Fruit fly (Drosophila melanogaster) whole organism, embryonic: Measurements from ENCODE around the gene Paf-AHalpha.

Source experiments
- Adf1 ChIP-seq: fragments of 200-800 bp; sonication (Bioruptor generic); IDR thresholded peaks from 2 replicates; pipeline ENCODE4 v1.3.6; 2022; ENCODE audit warnings: missing biosample characterization, missing genetic modification characterization
- Aef1 ChIP-seq: fragments of 200-800 bp; sonication (Bioruptor generic); IDR thresholded peaks from 3 replicates; pipeline ENCODE4 v1.3.6; 2022; ENCODE audit warnings: missing biosample characterization, missing genetic modification characterization
- Atf6 ChIP-seq: fragments of 200-800 bp; sonication (Bioruptor generic); IDR thresholded peaks from 2 replicates; pipeline ENCODE4 v1.3.6; 2022; ENCODE audit warnings: missing biosample characterization, missing genetic modification characterization
- BEAF-32 ChIP-seq: fragments of 200-800 bp; sonication (Bioruptor generic); optimal IDR thresholded peaks from 3 replicates; lab custom pipeline; 2017; ENCODE audit warnings: missing biosample characterization, missing genetic modification characterization, mild to moderate bottlenecking, moderate library complexity, missing genetic modification reagents
- CG12659 ChIP-seq: fragments of 200-800 bp; sonication (Bioruptor generic); optimal IDR thresholded peaks from 3 replicates; lab custom pipeline; 2017; ENCODE audit warnings: mild to moderate bottlenecking, missing biosample characterization, missing genetic modification reagents, missing genetic modification characterization
- CG12744 ChIP-seq: fragments of 200-800 bp; sonication (Bioruptor generic); optimal IDR thresholded peaks from 2 replicates; lab custom pipeline; 2016; ENCODE audit warnings: missing biosample characterization, missing genetic modification characterization
- CG12942 ChIP-seq: fragments of 200-800 bp; sonication (Bioruptor generic); optimal IDR thresholded peaks from 3 replicates; lab custom pipeline; 2016; ENCODE audit warnings: missing biosample characterization, missing genetic modification characterization
- CG14860 ChIP-seq: fragments of 200-800 bp; sonication (Bioruptor generic); IDR thresholded peaks from 3 replicates; pipeline ENCODE4 v1.3.6; 2022; ENCODE audit warnings: missing biosample characterization, missing genetic modification characterization; ENCODE audit not compliant: partially characterized antibody
- CG14965 ChIP-seq: fragments of 200-800 bp; sonication (Bioruptor generic); optimal IDR thresholded peaks from 2 replicates; lab custom pipeline; 2016; ENCODE audit warnings: missing biosample characterization, missing genetic modification characterization, borderline replicate concordance
- CG15514 ChIP-seq: fragments of 200-800 bp; sonication (Bioruptor generic); optimal IDR thresholded peaks from 3 replicates; lab custom pipeline; 2017; ENCODE audit warnings: missing biosample characterization, missing genetic modification characterization, mild to moderate bottlenecking, moderate library complexity, missing genetic modification reagents
- CG1647 ChIP-seq: fragments of 200-800 bp; sonication (Bioruptor generic); optimal IDR thresholded peaks from 3 replicates; lab custom pipeline; 2016; ENCODE audit warnings: missing biosample characterization, missing genetic modification characterization
- CG16815 ChIP-seq: fragments of 200-800 bp; sonication (Bioruptor generic); optimal IDR thresholded peaks from 3 replicates; lab custom pipeline; 2017; ENCODE audit warnings: missing biosample characterization, mild to moderate bottlenecking, missing genetic modification characterization
- CG17186 ChIP-seq: fragments of 200-800 bp; sonication (Bioruptor generic); optimal IDR thresholded peaks from 3 replicates; lab custom pipeline; 2017; ENCODE audit warnings: missing biosample characterization, missing genetic modification reagents, missing genetic modification characterization
- CG2678 ChIP-seq: fragments of 200-800 bp; sonication (Bioruptor generic); optimal IDR thresholded peaks from 3 replicates; lab custom pipeline; 2019; ENCODE audit warnings: missing biosample characterization, mild to moderate bottlenecking, missing genetic modification characterization, moderate library complexity
- CG2889 ChIP-seq: fragments of 200-800 bp; sonication (Bioruptor generic); IDR thresholded peaks from 3 replicates; pipeline ENCODE4 v1.3.6; 2022; ENCODE audit warnings: missing biosample characterization, missing genetic modification characterization
- CG30431 ChIP-seq: fragments of 200-800 bp; sonication (Bioruptor generic); optimal IDR thresholded peaks from 2 replicates; lab custom pipeline; 2017; ENCODE audit warnings: missing biosample characterization, missing genetic modification characterization
- CG31365 ChIP-seq: fragments of 200-800 bp; sonication (Bioruptor generic); optimal IDR thresholded peaks from 2 replicates; lab custom pipeline; 2018; ENCODE audit warnings: missing biosample characterization, mild to moderate bottlenecking, missing genetic modification characterization
- CG33557 ChIP-seq: fragments of 200-800 bp; sonication (Bioruptor generic); optimal IDR thresholded peaks from 2 replicates; lab custom pipeline; 2019; ENCODE audit warnings: missing biosample characterization, mild to moderate bottlenecking, missing genetic modification characterization, moderate library complexity
- CG34376 ChIP-seq: fragments of 200-800 bp; sonication (Bioruptor generic); optimal IDR thresholded peaks from 2 replicates; lab custom pipeline; 2018; ENCODE audit warnings: missing biosample characterization, mild to moderate bottlenecking, missing genetic modification characterization
- CG3847 ChIP-seq: fragments of 200-800 bp; sonication (Bioruptor generic); IDR thresholded peaks from 2 replicates; pipeline ENCODE4 v1.3.6; 2022; ENCODE audit warnings: missing biosample characterization, missing genetic modification characterization
- CG4328 ChIP-seq: fragments of 200-800 bp; sonication (Bioruptor generic); optimal IDR thresholded peaks from 3 replicates; lab custom pipeline; 2017; ENCODE audit warnings: missing biosample characterization, missing genetic modification reagents, missing genetic modification characterization
- CG6175 ChIP-seq: fragments of 200-800 bp; sonication (Bioruptor generic); IDR thresholded peaks from 3 replicates; pipeline ENCODE4 v1.3.6; 2022; ENCODE audit warnings: missing biosample characterization, missing genetic modification characterization
- CG8281 ChIP-seq: fragments of 200-800 bp; sonication (Bioruptor generic); optimal IDR thresholded peaks from 2 replicates; lab custom pipeline; 2018; ENCODE audit warnings: missing biosample characterization, mild to moderate bottlenecking, missing genetic modification characterization, moderate library complexity
- CG9932 ChIP-seq: fragments of 200-800 bp; sonication (Bioruptor generic); IDR thresholded peaks from 2 replicates; pipeline ENCODE4 v1.3.6; 2022; ENCODE audit warnings: missing biosample characterization, missing genetic modification characterization
- Hsf ChIP-seq: fragments of 200-800 bp; sonication (Bioruptor generic); optimal IDR thresholded peaks from 3 replicates; lab custom pipeline; 2016; ENCODE audit warnings: missing biosample characterization, missing genetic modification characterization
- NC2α ChIP-seq: fragments of 200-800 bp; sonication (Bioruptor generic); optimal IDR thresholded peaks from 2 replicates; lab custom pipeline; 2016; ENCODE audit warnings: missing biosample characterization, missing genetic modification characterization
- NFAT ChIP-seq: fragments of 200-800 bp; sonication (Bioruptor generic); IDR thresholded peaks from 2 replicates; pipeline ENCODE4 v1.3.6; 2022; ENCODE audit warnings: missing biosample characterization, missing genetic modification characterization
- Pdp1 ChIP-seq, 2 experiments: fragments of 200-800 bp; sonication (Bioruptor generic); optimal IDR thresholded peaks; 3 replicates each; lab custom pipeline; 2016; ENCODE audit warnings: missing biosample characterization in 2 of 2, missing genetic modification characterization in 2 of 2, mild to moderate bottlenecking in 1 of 2, moderate library complexity in 1 of 2
- Taf1 ChIP-seq: fragments of 200-800 bp; sonication (Bioruptor generic); IDR thresholded peaks from 2 replicates; pipeline ENCODE4 v1.3.6; 2022; ENCODE audit warnings: missing biosample characterization, missing genetic modification characterization
- Tbp ChIP-seq: fragments of >200 bp; optimal IDR thresholded peaks from 2 replicates; lab custom pipeline; 2018; ENCODE audit warnings: missing biosample characterization, missing genetic modification characterization
- Xbp1 ChIP-seq: fragments of 200-800 bp; sonication (Bioruptor generic); optimal IDR thresholded peaks from 3 replicates; lab custom pipeline; 2016; ENCODE audit warnings: missing biosample characterization, mild to moderate bottlenecking, missing genetic modification characterization
- bigmax ChIP-seq: fragments of 200-800 bp; sonication (Bioruptor generic); optimal IDR thresholded peaks from 2 replicates; lab custom pipeline; 2018; ENCODE audit warnings: missing biosample characterization, mild to moderate bottlenecking, missing genetic modification characterization
- chif ChIP-seq, 2 experiments: fragments of 200-800 bp; sonication (Bioruptor generic); optimal IDR thresholded peaks; 3 replicates each; lab custom pipeline; 2016; ENCODE audit warnings: missing biosample characterization in 2 of 2, missing genetic modification characterization in 2 of 2
- chinmo ChIP-seq: fragments of 200-800 bp; sonication (Bioruptor generic); IDR thresholded peaks from 4 replicates; pipeline ENCODE4 v1.3.6; 2022; ENCODE audit warnings: missing biosample characterization, missing genetic modification characterization; ENCODE audit not compliant: partially characterized antibody
- dan ChIP-seq: fragments of 200-800 bp; sonication (Bioruptor generic); IDR thresholded peaks from 2 replicates; pipeline ENCODE4 v1.3.6; 2022; ENCODE audit warnings: missing biosample characterization, missing genetic modification characterization
- ewg ChIP-seq: fragments of 200-800 bp; sonication (Bioruptor generic); optimal IDR thresholded peaks from 3 replicates; lab custom pipeline; 2017; ENCODE audit warnings: mild to moderate bottlenecking, missing biosample characterization, missing genetic modification reagents, missing genetic modification characterization
- fd102C ChIP-seq: fragments of 200-800 bp; sonication (Bioruptor generic); optimal IDR thresholded peaks from 2 replicates; lab custom pipeline; 2018; ENCODE audit warnings: missing biosample characterization, mild to moderate bottlenecking, missing genetic modification characterization, moderate library complexity
- gcm ChIP-seq: fragments of 200-800 bp; sonication (Bioruptor generic); optimal IDR thresholded peaks from 2 replicates; lab custom pipeline; 2019; ENCODE audit warnings: missing biosample characterization, mild to moderate bottlenecking, missing genetic modification characterization, moderate library complexity
- jigr1 ChIP-seq: fragments of 200-800 bp; sonication (Bioruptor generic); IDR thresholded peaks from 3 replicates; pipeline ENCODE4 v1.3.6; 2022; ENCODE audit warnings: missing biosample characterization, missing genetic modification characterization
- jumu ChIP-seq: fragments of 200-800 bp; sonication (Bioruptor generic); optimal IDR thresholded peaks from 3 replicates; lab custom pipeline; 2016; ENCODE audit warnings: missing biosample characterization, missing genetic modification characterization
- lilli ChIP-seq: fragments of 200-800 bp; sonication (Bioruptor generic); optimal IDR thresholded peaks from 3 replicates; lab custom pipeline; 2016; ENCODE audit warnings: missing biosample characterization, missing genetic modification characterization
- nerfin-1 ChIP-seq: fragments of 200-800 bp; sonication (Bioruptor generic); optimal IDR thresholded peaks from 3 replicates; lab custom pipeline; 2019; ENCODE audit warnings: missing biosample characterization, mild to moderate bottlenecking, missing genetic modification characterization, moderate library complexity
- oc ChIP-seq: fragments of 200-800 bp; sonication (Bioruptor generic); optimal IDR thresholded peaks from 2 replicates; lab custom pipeline; 2018; ENCODE audit warnings: missing biosample characterization, mild to moderate bottlenecking, missing genetic modification characterization, moderate library complexity
- pan ChIP-seq, 4 experiments: fragments of >200 bp in 3 of 4; fragments of 200-800 bp in 1 of 4; sonication (Bioruptor generic) in 1 of 4; optimal IDR thresholded peaks in 3 of 4; IDR thresholded peaks in 1 of 4; 2 replicates each; pipeline versions ENCODE4 v1.3.6 to Lab custom; 2017 to 2022; ENCODE audit warnings: missing biosample characterization in 2 of 4, missing genetic modification characterization in 2 of 4, mixed read lengths in 1 of 4
- pho ChIP-seq: fragments of 200-800 bp; sonication (Bioruptor generic); optimal IDR thresholded peaks from 2 replicates; lab custom pipeline; 2016; ENCODE audit warnings: missing biosample characterization, missing genetic modification characterization
- shn ChIP-seq: fragments of 200-800 bp; sonication (Bioruptor generic); optimal IDR thresholded peaks from 3 replicates; lab custom pipeline; 2016; ENCODE audit warnings: missing biosample characterization, missing genetic modification characterization
- sna ChIP-seq: fragments of 200-800 bp; sonication (Bioruptor generic); IDR thresholded peaks from 2 replicates; pipeline ENCODE4 v1.3.6; 2022; ENCODE audit warnings: missing biosample characterization, missing genetic modification characterization; ENCODE audit not compliant: partially characterized antibody
- sqz ChIP-seq: fragments of 200-800 bp; sonication (Bioruptor generic); optimal IDR thresholded peaks from 3 replicates; lab custom pipeline; 2018; ENCODE audit warnings: missing biosample characterization, mild to moderate bottlenecking, missing genetic modification characterization
- zen ChIP-seq: fragments of 200-800 bp; sonication (Bioruptor generic); optimal IDR thresholded peaks from 3 replicates; lab custom pipeline; 2018; ENCODE audit warnings: missing biosample characterization, mild to moderate bottlenecking, missing genetic modification characterization, moderate library complexity

Paf-AHalpha gene

dm6 chrX:15740288-15740726 is 45.1 kb downstream of the Paf-AHalpha start (continued):
- TF ChIP-seq CG14965 (no peak), CG34376 (peak; percentile 66), CG3847 (GFP tag; lab: Robert Waterston, UW) (peak; percentile 78), CG12744 (GFP tag; lab: Kevin White, UChicago) (peak; percentile 51), CG15514 (GFP tag; lab: Kevin White, UChicago) (peak; percentile 79), CG16815 (GFP tag; lab: Kevin White, UChicago) (peak; percentile 48), gcm (GFP tag; lab: Kevin White, UChicago) (peak; percentile 45), sqz (GFP tag; lab: Kevin White, UChicago) (no peak), CG31365 (tag; lab: Kevin White, UChicago) (peak; percentile 52), Xbp1 (GFP tag; lab: Kevin White, UChicago) (peak; percentile 66), sna (no peak), jigr1 (GFP tag; lab: Robert Waterston, UW) (no peak), CG12942 (peak; percentile 30), CG8281 (peak; percentile 44), Adf1 (GFP tag; lab: Robert Waterston, UW) (peak; percentile 52; the same call in 1 of the 2 replicates), oc (tag; lab: Kevin White, UChicago) (no peak), Hsf (peak; percentile 67), ewg (GFP tag; lab: Kevin White, UChicago) (peak; percentile 33), CG17186 (GFP tag; lab: Kevin White, UChicago) (no peak), CG9932 (peak; percentile 87), zen (no peak), Taf1 (GFP tag; lab: Robert Waterston, UW) (peak; percentile 69), chif (GFP tag; optimal IDR thresholded peaks at IDR 0.05; lab: Kevin White, UChicago) (peak in 1 of 2 experiments; percentile 40), CG2889 (GFP tag; lab: Robert Waterston, UW) (peak; percentile 59; the same call in 1 of the 3 replicates), Aef1 (GFP tag; lab: Robert Waterston, UW) (peak; percentile 73), CG12659 (peak; percentile 78), bigmax (GFP tag; lab: Kevin White, UChicago) (peak; percentile 21), Pdp1 (GFP tag; optimal IDR thresholded peaks at IDR 0.05; lab: Kevin White, UChicago) (peak; percentile 58 to 63), fd102C (GFP tag; lab: Kevin White, UChicago) (no peak), BEAF-32 (no peak), CG14860 (GFP tag; lab: Robert Waterston, UW) (no peak), Tbp (GFP tag; lab: Kevin White, UChicago) (no peak), nerfin-1 (peak; percentile 19), CG6175 (peak; percentile 67; the same call in 2 of the 3 replicates), NFAT (GFP tag; lab: Robert Waterston, UW) (peak; percentile 72), shn (GFP tag; lab: Kevin White, UChicago) (no peak), NC2α (GFP tag; lab: Kevin White, UChicago) (no peak), pan (optimal IDR thresholded peaks at IDR 0.05; lab: Kevin White, UChicago) (no peak), pan (GFP tag; optimal IDR thresholded peaks at IDR 0.05 in 1 of 2, IDR thresholded peaks at IDR 0.05 in 1 of 2) (peak in 1 of 2 experiments; percentile 84), CG4328 (GFP tag; lab: Kevin White, UChicago) (peak; percentile 58), jumu (GFP tag; lab: Kevin White, UChicago) (peak; percentile 44), lilli (peak; percentile 85), CG2678 (tag; lab: Kevin White, UChicago) (peak; percentile 84), pho (GFP tag; lab: Kevin White, UChicago) (peak; percentile 69), Atf6 (GFP tag; lab: Robert Waterston, UW) (peak; percentile 89), chinmo (GFP tag; lab: Robert Waterston, UW) (no peak), CG1647 (GFP tag; lab: Kevin White, UChicago) (no peak), CG33557 (GFP tag; lab: Kevin White, UChicago) (no peak), CG30431 (GFP tag; lab: Kevin White, UChicago) (peak; percentile 41), dan (GFP tag; lab: Robert Waterston, UW) (no peak)
